Worm (Caenorhabditis elegans): ENCODE results near the gene T20B12.7.
A peak's percentile ranks its signal among the peaks of the same experiment; 100 is the strongest.

The T20B12.7 gene

ce11 chrIII:7376143-7376802, 2.6 kb downstream of the T20B12.7 start (continued):
- TF ChIP-seq Y53F4B.3 (GFP tag; IDR thresholded peaks at IDR 0.05) (no peak), F22D6.2 (tag; optimal IDR thresholded peaks at IDR 0.05) (peak; percentile 3), Y56A3A.18 (GFP tag; IDR thresholded peaks at IDR 0.05) (no peak), nhr-179 (tag; optimal IDR thresholded peaks at IDR 0.05) (no peak), B0261.1 (tag; optimal IDR thresholded peaks at IDR 0.05) (no peak), gei-17 (GFP tag; optimal IDR thresholded peaks at IDR 0.05) (peak; percentile 49), hrde-1 (tag; optimal IDR thresholded peaks at IDR 0.05; ENCODE audit: borderline replicate concordance) (no peak), F55B11.4 (tag; optimal IDR thresholded peaks at IDR 0.05; ENCODE audit: borderline replicate concordance, insufficient read depth) (no peak), nhr-80 (tag; optimal IDR thresholded peaks at IDR 0.05) (peak; percentile 73), chd-7 (tag; optimal IDR thresholded peaks at IDR 0.05) (peak; percentile 80), die-1 (tag; optimal IDR thresholded peaks at IDR 0.05) (peak; percentile 33), nfya-2 (GFP tag; IDR thresholded peaks at IDR 0.05) (no peak), sea-2 (GFP tag; IDR thresholded peaks at IDR 0.05) (no peak), bed-2 (GFP tag; IDR thresholded peaks at IDR 0.05) (no peak), lsy-27 (tag; optimal IDR thresholded peaks at IDR 0.05; ENCODE audit: borderline replicate concordance, insufficient read depth) (no peak), him-1 (tag; optimal IDR thresholded peaks at IDR 0.05) (no peak), K11D2.4 (GFP tag; IDR thresholded peaks at IDR 0.05) (peak; percentile 63; the same call in 1 of the 2 replicates), somi-1 (GFP tag; optimal IDR thresholded peaks at IDR 0.05) (peak; percentile 70), snpc-1.1 (tag; optimal IDR thresholded peaks at IDR 0.05; ENCODE audit: insufficient read depth) (no peak), ceh-58 (GFP tag; IDR thresholded peaks at IDR 0.05) (no peak), aptf-3 (GFP tag; IDR thresholded peaks at IDR 0.05) (no peak), nfya-1 (tag; optimal IDR thresholded peaks at IDR 0.05; ENCODE audit: borderline replicate concordance, insufficient read depth) (no peak), tbx-9 (tag; optimal IDR thresholded peaks at IDR 0.05; ENCODE audit: borderline replicate concordance) (no peak), snpc-4 (GFP tag; optimal IDR thresholded peaks at IDR 0.05) (no peak), snpc-4 (tag; optimal IDR thresholded peaks at IDR 0.05) (peak in 3 of 4 experiments; percentile 3 to 48 (median 21)), ceh-40 (GFP tag; IDR thresholded peaks at IDR 0.05) (no peak), ztf-18 (tag; optimal IDR thresholded peaks at IDR 0.05) (peak; percentile 19), F49E8.2 (tag; optimal IDR thresholded peaks at IDR 0.05; ENCODE audit: insufficient read depth) (no peak), cebp-2 (GFP tag; IDR thresholded peaks at IDR 0.05) (no peak), hlh-26 (GFP tag; conservative IDR thresholded peaks at IDR 0.05) (no peak), ceh-27 (GFP tag; optimal IDR thresholded peaks at IDR 0.05) (no peak), nhr-27 (tag; optimal IDR thresholded peaks at IDR 0.05) (no peak), let-607 (tag; optimal IDR thresholded peaks at IDR 0.05) (peak; percentile 76 to 84), T07F8.4 (tag; optimal IDR thresholded peaks at IDR 0.05) (no peak), lir-1 (GFP tag; conservative IDR thresholded peaks at IDR 0.05) (no peak), snpc-3.4 (tag; optimal IDR thresholded peaks at IDR 0.05) (no peak), cebp-1 (GFP tag; IDR thresholded peaks at IDR 0.05) (no peak), cebp-1 (tag; optimal IDR thresholded peaks at IDR 0.05) (peak; percentile 74), nhr-90 (tag; optimal IDR thresholded peaks at IDR 0.05) (peak; percentile 20)
